Fruit fly (Drosophila melanogaster): Measurements from ENCODE around the gene MED20.

The MED20 gene

DNA sequence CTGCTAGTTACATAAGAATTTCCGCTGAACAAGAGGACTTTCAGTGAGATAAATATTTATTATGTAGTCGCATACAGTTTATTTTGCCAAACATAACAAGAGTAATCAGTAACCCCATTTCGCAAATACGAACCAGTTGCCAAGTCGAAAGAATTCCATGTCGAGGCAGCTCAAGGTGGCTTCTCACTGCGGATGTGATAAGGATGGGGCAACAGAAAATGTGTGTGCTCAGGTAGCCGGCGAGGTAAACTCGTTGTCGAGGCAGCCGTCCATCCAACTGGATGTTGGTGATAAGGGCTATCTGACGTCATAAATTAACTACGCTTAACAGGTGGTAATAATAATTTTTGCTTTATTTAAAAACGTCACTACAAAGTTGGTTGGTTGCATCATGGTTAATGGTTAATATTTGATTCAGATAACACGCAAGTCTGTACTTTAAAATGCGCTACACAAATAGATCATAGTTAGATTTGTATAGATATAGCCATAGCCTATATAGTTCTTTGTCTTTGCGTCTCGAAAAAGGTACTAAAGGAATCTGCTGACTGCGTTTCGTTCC lies 44.1 kb upstream of the MED20 start:
- no peak for TF ChIP-seq Opbp (GFP tag; IDR thresholded peaks at IDR 0.05; ENCODE audit: partially characterized antibody)
- TF ChIP-seq CG2199 (GFP tag; IDR thresholded peaks at IDR 0.05), result 0 out of 3 replicates have a peak, but pooled peaks have one; percentile 29
- no peak for TF ChIP-seq gcm (GFP tag; optimal IDR thresholded peaks at IDR 0.05)
- no peak for TF ChIP-seq CG7987 (GFP tag; optimal IDR thresholded peaks at IDR 0.05)
- TF ChIP-seq CG34376 (GFP tag; optimal IDR thresholded peaks at IDR 0.05), result peak; percentile 48
- TF ChIP-seq CG12659 (GFP tag; optimal IDR thresholded peaks at IDR 0.05), result no peak
- no peak for TF ChIP-seq D19B (GFP tag; optimal IDR thresholded peaks at IDR 0.05)
- no peak for TF ChIP-seq crc (GFP tag; optimal IDR thresholded peaks at IDR 0.05)
- no peak for TF ChIP-seq CG14710 (tag; optimal IDR thresholded peaks at IDR 0.05)
- no peak for TF ChIP-seq Dek (tag; optimal IDR thresholded peaks at IDR 0.05)
- TF ChIP-seq her (GFP tag; optimal IDR thresholded peaks at IDR 0.05), result no peak
- TF ChIP-seq CG9437 (GFP tag; optimal IDR thresholded peaks at IDR 0.05), result no peak
- TF ChIP-seq MESR4 (GFP tag; optimal IDR thresholded peaks at IDR 0.05), result no peak
- peak; percentile 82 for TF ChIP-seq BtbVII (GFP tag; optimal IDR thresholded peaks at IDR 0.05)
- no peak for TF ChIP-seq CG2712 (tag; optimal IDR thresholded peaks at IDR 0.05)
- TF ChIP-seq Sox102F (GFP tag; optimal IDR thresholded peaks at IDR 0.05), result no peak
- no peak for TF ChIP-seq Dref (GFP tag; IDR thresholded peaks at IDR 0.05)
- no peak for TF ChIP-seq H15 (GFP tag; IDR thresholded peaks at IDR 0.05)
- TF ChIP-seq grn (GFP tag; optimal IDR thresholded peaks at IDR 0.05), result no peak
- no peak for TF ChIP-seq CkIIα-i1 (GFP tag; IDR thresholded peaks at IDR 0.05)
- peak; percentile 31 for TF ChIP-seq CG13296 (GFP tag; optimal IDR thresholded peaks at IDR 0.05)
- TF ChIP-seq zen2 (GFP tag; IDR thresholded peaks at IDR 0.05; ENCODE audit: partially characterized antibody), result no peak
- TF ChIP-seq CTCF (GFP tag; optimal IDR thresholded peaks at IDR 0.05), result no peak
- TF ChIP-seq CG32767 (GFP tag; IDR thresholded peaks at IDR 0.05), result no peak
- TF ChIP-seq CG6689 (GFP tag; IDR thresholded peaks at IDR 0.05), result no peak
- TF ChIP-seq CG32772 (GFP tag; IDR thresholded peaks at IDR 0.05), result no peak
- no peak for TF ChIP-seq CG12391 (tag; optimal IDR thresholded peaks at IDR 0.05)
- TF ChIP-seq Jarid2 (GFP tag; optimal IDR thresholded peaks at IDR 0.05), result no peak
- TF ChIP-seq fd102C (GFP tag; optimal IDR thresholded peaks at IDR 0.05), result no peak
- TF ChIP-seq sug (tag; optimal IDR thresholded peaks at IDR 0.05), result peak; percentile 55
- TF ChIP-seq CG2116 (GFP tag; optimal IDR thresholded peaks at IDR 0.05), result no peak
- TF ChIP-seq eve (GFP tag; optimal IDR thresholded peaks at IDR 0.05), result no peak
- TF ChIP-seq CG15479 (GFP tag; optimal IDR thresholded peaks at IDR 0.05), result peak; percentile 92
- TF ChIP-seq CG8478 (optimal IDR thresholded peaks at IDR 0.05), result no peak
- no peak for TF ChIP-seq CG10979 (tag; optimal IDR thresholded peaks at IDR 0.05)
- TF ChIP-seq wor (GFP tag; IDR thresholded peaks at IDR 0.05), result no peak
- no peak for TF ChIP-seq zen (tag; optimal IDR thresholded peaks at IDR 0.05)
- TF ChIP-seq CG16779 (GFP tag; IDR thresholded peaks at IDR 0.05), result no peak
- TF ChIP-seq exex (tag; optimal IDR thresholded peaks at IDR 0.05), result peak; percentile 91
- TF ChIP-seq fd96Cb (tag; optimal IDR thresholded peaks at IDR 0.05), result no peak
- no peak for TF ChIP-seq nerfin-2 (GFP tag; IDR thresholded peaks at IDR 0.05; ENCODE audit: partially characterized antibody)
- peak in 1 of 2 experiments; percentile 61 for TF ChIP-seq Pdp1 (GFP tag; optimal IDR thresholded peaks at IDR 0.05)
- TF ChIP-seq Eip74EF (GFP tag; optimal IDR thresholded peaks at IDR 0.05), result no peak

Data from whole organism, embryonic.